Worm (Caenorhabditis elegans) whole organism, late embryonic: Measurements from ENCODE around the gene B0454.6.

Source experiments
- C38D4.7 ChIP-seq: fragments of 200-800 bp; sonication (Bioruptor generic); optimal IDR thresholded peaks from 2 replicates; lab custom pipeline; 2018; ENCODE audit warnings: mild to moderate bottlenecking, missing genetic modification characterization, moderate library complexity, missing compliant biosample characterization
- F13H6.1 ChIP-seq: sonication (generic microtip); optimal IDR thresholded peaks from 2 replicates; lab custom pipeline; 2016; ENCODE audit warnings: missing genetic modification characterization, missing compliant biosample characterization
- K09A11.1 ChIP-seq: sonication (generic microtip); optimal IDR thresholded peaks from 2 replicates; lab custom pipeline; 2017; ENCODE audit warnings: antibody characterized with exemption, mild to moderate bottlenecking, missing genetic modification characterization, missing compliant biosample characterization; ENCODE audit not compliant: insufficient read depth
- Y22D7AL.16 ChIP-seq: sonication (generic microtip); optimal IDR thresholded peaks from 2 replicates; lab custom pipeline; 2016; ENCODE audit warnings: missing genetic modification characterization, missing compliant biosample characterization
- ahr-1 ChIP-seq: sonication (generic microtip); optimal IDR thresholded peaks from 2 replicates; lab custom pipeline; 2016; ENCODE audit warnings: missing genetic modification characterization, missing compliant biosample characterization
- ceh-18 ChIP-seq: sonication (generic microtip); optimal IDR thresholded peaks from 2 replicates; lab custom pipeline; 2016; ENCODE audit warnings: missing genetic modification characterization, missing compliant biosample characterization
- ceh-24 ChIP-seq: sonication (generic microtip); optimal IDR thresholded peaks from 2 replicates; lab custom pipeline; 2016; ENCODE audit warnings: mild to moderate bottlenecking, missing genetic modification characterization, missing compliant biosample characterization
- ceh-31 ChIP-seq: sonication (generic microtip); optimal IDR thresholded peaks from 2 replicates; lab custom pipeline; 2016; ENCODE audit warnings: missing genetic modification characterization, missing compliant biosample characterization
- ceh-45 ChIP-seq: fragments of 200-800 bp; sonication (Bioruptor generic); IDR thresholded peaks from 2 replicates; pipeline ENCODE4 v1.3.6; 2022; ENCODE audit warnings: missing genetic modification reagents, missing genetic modification characterization, missing compliant biosample characterization
- ceh-48 ChIP-seq: sonication (generic microtip); optimal IDR thresholded peaks from 2 replicates; lab custom pipeline; 2016; ENCODE audit warnings: missing genetic modification characterization, inconsistent platforms, missing compliant biosample characterization
- che-1 ChIP-seq: sonication (generic microtip); optimal IDR thresholded peaks from 2 replicates; lab custom pipeline; 2016; ENCODE audit warnings: mild to moderate bottlenecking, missing genetic modification characterization, missing compliant biosample characterization
- dve-1 ChIP-seq: sonication (generic microtip); optimal IDR thresholded peaks from 2 replicates; lab custom pipeline; 2017; ENCODE audit warnings: antibody characterized with exemption, mild to moderate bottlenecking, missing genetic modification characterization, missing compliant biosample characterization
- elt-2 ChIP-seq: sonication (generic microtip); optimal IDR thresholded peaks from 2 replicates; lab custom pipeline; 2016; ENCODE audit warnings: missing genetic modification reagents, missing genetic modification characterization, missing compliant biosample characterization
- elt-4 ChIP-seq: sonication (generic microtip); optimal IDR thresholded peaks from 2 replicates; lab custom pipeline; 2016; ENCODE audit warnings: missing genetic modification characterization, missing compliant biosample characterization
- ets-4 ChIP-seq: sonication (generic microtip); optimal IDR thresholded peaks from 2 replicates; lab custom pipeline; 2016; ENCODE audit warnings: missing genetic modification characterization, missing compliant biosample characterization
- hlh-13 ChIP-seq: fragments of 200-800 bp; sonication (Bioruptor generic); optimal IDR thresholded peaks from 2 replicates; lab custom pipeline; 2018; ENCODE audit warnings: mild to moderate bottlenecking, missing genetic modification characterization, missing compliant biosample characterization
- hlh-15 ChIP-seq: sonication (generic microtip); optimal IDR thresholded peaks from 2 replicates; lab custom pipeline; 2016; ENCODE audit warnings: missing genetic modification characterization, missing compliant biosample characterization
- hlh-30 ChIP-seq: sonication (generic microtip); optimal IDR thresholded peaks from 2 replicates; lab custom pipeline; 2017; ENCODE audit warnings: antibody characterized with exemption, missing genetic modification characterization, missing compliant biosample characterization; ENCODE audit not compliant: insufficient read depth
- hlh-6 ChIP-seq: sonication (generic microtip); optimal IDR thresholded peaks from 2 replicates; lab custom pipeline; 2016; ENCODE audit warnings: missing genotype, missing genetic modification characterization, missing compliant biosample characterization
- lim-6 ChIP-seq: sonication (generic microtip); optimal IDR thresholded peaks from 2 replicates; lab custom pipeline; 2016; ENCODE audit warnings: missing genetic modification characterization, missing compliant biosample characterization
- lin-11 ChIP-seq: fragments of 200-800 bp; sonication (Bioruptor generic); optimal IDR thresholded peaks from 2 replicates; lab custom pipeline; 2018; ENCODE audit warnings: mild to moderate bottlenecking, missing genetic modification characterization, missing compliant biosample characterization
- nhr-11 ChIP-seq: fragments of 150-350 bp; optimal IDR thresholded peaks from 2 replicates; lab custom pipeline; 2014; ENCODE audit warnings: missing biosample characterization, missing genetic modification characterization
- npax-4 ChIP-seq: sonication (generic microtip); optimal IDR thresholded peaks from 2 replicates; lab custom pipeline; 2016; ENCODE audit warnings: missing genetic modification characterization, missing compliant biosample characterization
- pag-3 ChIP-seq: sonication (generic microtip); optimal IDR thresholded peaks from 2 replicates; lab custom pipeline; 2016; ENCODE audit warnings: missing compliant biosample characterization, missing genetic modification characterization, borderline replicate concordance
- pax-1 ChIP-seq: fragments of 150-350 bp; optimal IDR thresholded peaks from 2 replicates; lab custom pipeline; 2014; ENCODE audit warnings: missing biosample characterization, missing genetic modification characterization
- pha-4 ChIP-seq: fragments of 150-350 bp; optimal IDR thresholded peaks from 2 replicates; lab custom pipeline; 2018; ENCODE audit warnings: missing biosample characterization, missing genetic modification reagents, missing genetic modification characterization
- pros-1 ChIP-seq: fragments of 150-350 bp; optimal IDR thresholded peaks from 2 replicates; lab custom pipeline; 2014; ENCODE audit warnings: missing biosample characterization, missing genetic modification reagents, missing genetic modification characterization
- rnt-1 ChIP-seq: sonication (generic microtip); optimal IDR thresholded peaks from 2 replicates; lab custom pipeline; 2016; ENCODE audit warnings: missing genetic modification characterization, missing compliant biosample characterization
- sdc-2 ChIP-seq: sonication (generic microtip); optimal IDR thresholded peaks from 2 replicates; lab custom pipeline; 2016; ENCODE audit warnings: missing genotype, missing genetic modification characterization, missing compliant biosample characterization
- sox-2 ChIP-seq: fragments of 200-800 bp; sonication (Bioruptor generic); IDR thresholded peaks from 2 replicates; pipeline ENCODE4 v1.3.6; 2022; ENCODE audit warnings: missing genetic modification reagents, missing genetic modification characterization, missing compliant biosample characterization
- syd-9 ChIP-seq: sonication (generic microtip); optimal IDR thresholded peaks from 2 replicates; lab custom pipeline; 2016; ENCODE audit warnings: mild to moderate bottlenecking, missing genetic modification characterization, moderate library complexity, missing compliant biosample characterization
- tbx-2 ChIP-seq: sonication (generic microtip); optimal IDR thresholded peaks from 2 replicates; lab custom pipeline; 2016; ENCODE audit warnings: missing genetic modification characterization, missing compliant biosample characterization
- tbx-7 ChIP-seq: sonication (generic microtip); optimal IDR thresholded peaks from 2 replicates; lab custom pipeline; 2016; ENCODE audit warnings: missing genotype, missing genetic modification characterization, missing compliant biosample characterization
- unc-3 ChIP-seq, 2 experiments: fragments of 200-800 bp in 1 of 2; sonication (Bioruptor generic) in 1 of 2; sonication (generic microtip) in 1 of 2; conservative IDR thresholded peaks in 1 of 2; optimal IDR thresholded peaks in 1 of 2; 2 replicates each; pipeline versions ENCODE4 v1.3.6 to Lab custom; 2016 to 2022; ENCODE audit warnings: missing compliant biosample characterization in 2 of 2, missing genetic modification characterization in 2 of 2, missing genetic modification reagents in 1 of 2
- unc-55 ChIP-seq: sonication (generic microtip); optimal IDR thresholded peaks from 2 replicates; lab custom pipeline; 2017; ENCODE audit warnings: missing biosample characterization, missing genetic modification reagents, missing genetic modification characterization
- unc-86 ChIP-seq: sonication (generic microtip); optimal IDR thresholded peaks from 2 replicates; lab custom pipeline; 2016; ENCODE audit warnings: missing genetic modification characterization, missing compliant biosample characterization
- zip-5 ChIP-seq: sonication (generic microtip); optimal IDR thresholded peaks from 2 replicates; lab custom pipeline; 2016; ENCODE audit warnings: missing genetic modification characterization, missing compliant biosample characterization
- ztf-16 ChIP-seq: sonication (generic microtip); optimal IDR thresholded peaks from 2 replicates; lab custom pipeline; 2017; ENCODE audit warnings: missing genetic modification characterization, missing compliant biosample characterization

The B0454.6 gene

DNA sequence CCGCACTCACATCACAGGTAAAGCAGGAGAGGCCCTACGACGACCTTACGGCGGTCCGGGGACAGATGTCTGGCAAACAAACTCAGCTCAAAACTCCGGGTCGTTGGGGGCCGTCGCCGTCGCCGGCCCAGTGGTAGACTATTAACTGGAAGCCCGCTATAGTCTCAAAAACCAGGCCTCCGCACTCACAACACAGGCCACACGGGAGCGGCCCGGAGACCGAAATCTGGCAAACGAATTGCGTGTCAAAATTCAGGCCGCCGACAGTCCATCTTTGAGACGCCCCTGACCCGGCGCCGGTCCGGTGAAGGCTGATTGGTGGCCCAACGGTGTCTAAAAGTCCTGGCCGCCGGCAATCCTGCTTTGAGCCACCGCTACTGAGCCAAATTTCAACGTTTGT, 12.8 kb downstream of the B0454.6 start:
- no peak for TF ChIP-seq C38D4.7 (GFP tag; lab: Kevin White, UChicago)
- TF ChIP-seq elt-4 (tag; lab: Kevin White, UChicago), result peak; percentile 29
- TF ChIP-seq zip-5 (tag; lab: Kevin White, UChicago), result no peak

- TF ChIP-seq sdc-2 (tag; lab: Kevin White, UChicago) (no peak), ztf-16 (tag; lab: Kevin White, UChicago) (no peak), lin-11 (tag; lab: Kevin White, UChicago) (no peak), zip-5 (tag; lab: Kevin White, UChicago) (no peak), tbx-7 (tag; lab: Kevin White, UChicago) (no peak), pha-4 (tag; lab: Kevin White, UChicago) (no peak), pax-1 (tag; lab: Kevin White, UChicago) (no peak), hlh-30 (tag; lab: Kevin White, UChicago) (no peak), syd-9 (tag; lab: Kevin White, UChicago) (no peak), tbx-2 (tag; lab: Kevin White, UChicago) (no peak), ceh-45 (GFP tag; lab: Robert Waterston, UW) (no peak), F13H6.1 (tag; lab: Kevin White, UChicago) (no peak)
Observed at ce11 chrII:3045875-3046274, 13.3 kb downstream of the B0454.6 start, which contains the start of gene sri-30. Gene sri-30 (plus strand): TSS chrII:3046175.

DNA sequence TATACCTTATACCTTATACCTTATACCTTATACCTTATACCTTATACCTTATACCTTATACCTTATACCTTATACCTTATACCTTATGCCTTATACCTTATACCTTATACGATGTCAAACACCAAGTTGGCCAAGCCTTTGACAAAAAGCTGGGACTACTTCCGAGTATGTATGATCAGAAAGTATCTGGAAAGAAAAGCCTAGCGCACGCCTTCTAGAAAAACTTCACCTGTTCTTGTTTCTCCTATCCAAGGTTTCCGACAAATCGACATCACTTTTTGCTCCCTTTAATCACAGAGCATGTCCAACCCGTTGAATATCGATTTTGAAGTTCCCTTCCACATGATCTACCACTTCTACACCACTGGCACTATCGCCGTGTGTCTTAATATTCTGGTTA, 15.8 kb downstream of the B0454.6 start, which contains the start of gene sri-28:
Gene sri-28 (plus strand): TSS at position 301 of the 400 bp plus-strand sequence.
- no peak for TF ChIP-seq ceh-31 (tag; lab: Kevin White, UChicago)
- TF ChIP-seq elt-2 (tag; lab: Kevin White, UChicago), result no peak
- TF ChIP-seq ceh-24 (tag; lab: Kevin White, UChicago), result no peak
- TF ChIP-seq hlh-15 (tag; lab: Kevin White, UChicago), result no peak
- no peak for TF ChIP-seq nhr-11 (tag; lab: Kevin White, UChicago)
- no peak for TF ChIP-seq C38D4.7 (GFP tag; lab: Kevin White, UChicago)
- no peak for TF ChIP-seq unc-55 (GFP tag; lab: Kevin White, UChicago)
- TF ChIP-seq K09A11.1 (tag; lab: Kevin White, UChicago), result no peak
- no peak for TF ChIP-seq sox-2 (GFP tag; lab: Robert Waterston, UW)
- TF ChIP-seq pag-3, result no peak
- no peak for TF ChIP-seq ztf-16 (tag; lab: Kevin White, UChicago)
- no peak for TF ChIP-seq ceh-18 (tag; lab: Kevin White, UChicago)
- no peak for TF ChIP-seq Y22D7AL.16 (tag; lab: Kevin White, UChicago)
- TF ChIP-seq ceh-48, result no peak
- no peak for TF ChIP-seq hlh-6 (tag; lab: Kevin White, UChicago)

DNA sequence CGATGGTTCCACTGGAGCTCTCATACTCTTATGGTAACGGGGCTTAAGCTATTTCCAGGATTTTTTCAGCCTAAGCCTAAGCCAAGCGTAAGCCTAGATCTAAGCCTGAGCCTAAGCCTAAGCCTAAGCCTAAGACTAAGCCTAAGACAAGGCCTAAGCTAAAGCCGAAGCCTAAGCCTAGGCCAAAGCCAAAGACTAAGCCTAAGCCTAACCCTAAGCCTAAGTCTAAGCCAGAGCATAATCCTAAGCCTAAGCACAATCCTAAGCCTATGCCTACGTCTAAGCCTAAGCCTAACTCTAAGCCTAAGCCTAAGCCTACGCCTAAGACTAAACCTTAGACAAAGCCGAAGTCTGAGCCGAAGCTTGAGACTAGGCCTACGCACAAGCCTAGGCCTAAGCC, 16.4 kb downstream of the B0454.6 start:
- TF ChIP-seq ahr-1 (tag; lab: Kevin White, UChicago), result no peak
- peak; percentile 62 for TF ChIP-seq dve-1 (tag; lab: Kevin White, UChicago)

DNA sequence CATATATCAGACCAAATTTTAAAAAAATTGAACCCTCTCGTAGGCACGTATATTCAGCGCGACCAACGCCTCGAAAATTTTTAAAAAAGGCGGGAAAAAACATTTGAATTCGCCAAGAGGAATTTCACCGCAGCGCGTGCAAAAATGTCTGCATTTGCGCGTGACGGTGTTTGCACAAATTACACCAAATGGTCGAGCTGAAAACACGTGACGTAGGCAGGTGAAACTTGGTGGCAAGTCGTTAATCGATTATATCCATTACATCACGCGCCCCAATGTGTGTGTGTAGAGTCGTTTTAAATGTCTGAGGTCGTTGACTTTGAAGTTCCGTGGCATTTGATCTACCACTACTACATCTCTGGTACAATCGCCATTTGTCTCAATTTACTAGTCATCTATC, 18.1 kb downstream of the B0454.6 start, which contains the start of gene sri-31:
Gene sri-31 (plus strand): TSS at position 301 of the 400 bp plus-strand sequence.
- TF ChIP-seq ets-4 (tag; lab: Kevin White, UChicago) (no peak), sox-2 (GFP tag; lab: Robert Waterston, UW) (no peak), lim-6 (tag; lab: Kevin White, UChicago) (no peak), rnt-1 (no peak), hlh-13 (no peak), che-1 (tag; lab: Kevin White, UChicago) (no peak), unc-86 (tag; lab: Kevin White, UChicago) (no peak), zip-5 (tag; lab: Kevin White, UChicago) (no peak), pros-1 (tag; lab: Kevin White, UChicago) (no peak), ceh-31 (tag; lab: Kevin White, UChicago) (no peak), unc-3 (GFP tag; conservative IDR thresholded peaks at IDR 0.05; lab: Robert Waterston, UW) (no peak), unc-3 (tag; optimal IDR thresholded peaks at IDR 0.05; lab: Kevin White, UChicago) (no peak), npax-4 (tag; lab: Kevin White, UChicago) (no peak)
